Comparison of ENCODE assay signal across 6 worm cellular contexts in the genomic region with DNA sequence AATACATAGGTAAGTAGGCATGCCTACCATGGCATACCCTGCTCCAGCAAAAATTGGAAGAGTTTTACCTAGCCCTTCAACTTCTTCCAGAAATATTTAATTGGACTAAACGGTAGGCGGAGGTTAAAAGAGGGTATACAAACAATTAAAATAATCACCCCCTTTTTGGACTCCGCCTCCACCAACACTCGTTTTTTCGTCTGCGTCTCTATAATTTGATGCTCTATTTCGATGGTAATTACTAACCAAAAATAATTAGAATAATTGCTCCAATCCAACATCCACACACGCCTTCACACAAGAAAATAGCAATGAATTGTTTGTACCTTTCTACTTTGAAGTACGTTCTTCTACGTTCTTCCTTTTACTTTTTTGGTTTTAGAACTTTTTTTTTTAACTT.
TF ChIP-seq lines count a peak whose summit lies in the region.

No protein-coding gene starts in this region.

TF ChIP-seq in whole organism, L1 larva, 84 proteins besides CTCF, POLR2A, EP300 and RAD21 (continues in another document):
- TF ChIP-seq C16A3.4 (tag; optimal IDR thresholded peaks at IDR 0.05; lab: Kevin White, UChicago) (no peak), dpl-1 (GFP tag; optimal IDR thresholded peaks at IDR 0.05; lab: Kevin White, UChicago) (no peak), sptf-1 (tag; optimal IDR thresholded peaks at IDR 0.05; lab: Kevin White, UChicago) (no peak), fos-1 (tag; optimal IDR thresholded peaks at IDR 0.05; lab: Kevin White, UChicago) (no peak), ceh-82 (tag; optimal IDR thresholded peaks at IDR 0.05; lab: Kevin White, UChicago) (peak in 1 of 3 experiments; percentile 5), fkh-8 (tag; optimal IDR thresholded peaks at IDR 0.05; lab: Kevin White, UChicago) (no peak), lsy-2 (tag; optimal IDR thresholded peaks at IDR 0.05; lab: Kevin White, UChicago) (peak in 1 of 2 experiments; percentile 31), nhr-12 (tag; optimal IDR thresholded peaks at IDR 0.05; lab: Kevin White, UChicago) (no peak), isw-1 (GFP tag; IDR thresholded peaks at IDR 0.05; lab: Robert Waterston, UW) (no peak), vab-15 (tag; optimal IDR thresholded peaks at IDR 0.05; lab: Kevin White, UChicago) (no peak), ceh-8 (GFP tag; optimal IDR thresholded peaks at IDR 0.05; lab: Kevin White, UChicago) (peak; percentile 8), tlp-1 (tag; optimal IDR thresholded peaks at IDR 0.05; lab: Kevin White, UChicago) (no peak), ztf-11 (tag; optimal IDR thresholded peaks at IDR 0.05; lab: Kevin White, UChicago) (no peak), lin-14 (GFP tag; optimal IDR thresholded peaks at IDR 0.05; lab: Kevin White, UChicago) (peak; percentile 47), grh-1 (GFP tag; IDR thresholded peaks at IDR 0.05; lab: Robert Waterston, UW) (peak; percentile 26; the same call in 1 of the 2 replicates)

TF ChIP-seq in whole organism, L2 larva, 48 proteins besides CTCF, POLR2A, EP300 and RAD21:
- TF ChIP-seq nhr-10 (tag; optimal IDR thresholded peaks at IDR 0.05; lab: Kevin White, UChicago) (no peak), lsy-2 (tag; optimal IDR thresholded peaks at IDR 0.05; lab: Kevin White, UChicago) (peak in 1 of 2 experiments; percentile 32), unc-55 (GFP tag; optimal IDR thresholded peaks at IDR 0.05; lab: Kevin White, UChicago) (no peak), gmeb-1 (tag; optimal IDR thresholded peaks at IDR 0.05; lab: Kevin White, UChicago) (no peak), unc-39 (tag; optimal IDR thresholded peaks at IDR 0.05; lab: Kevin White, UChicago) (no peak), ama-1 (optimal IDR thresholded peaks at IDR 0.05; lab: Kevin White, UChicago) (no peak), mbf-1 (tag; optimal IDR thresholded peaks at IDR 0.05; lab: Kevin White, UChicago) (no peak), nhr-25 (tag; optimal IDR thresholded peaks at IDR 0.05; lab: Kevin White, UChicago) (peak; percentile 30), elt-1 (tag; optimal IDR thresholded peaks at IDR 0.05; lab: Kevin White, UChicago) (no peak), lin-13 (GFP tag; optimal IDR thresholded peaks at IDR 0.05; lab: Kevin White, UChicago) (no peak), nhr-129 (tag; optimal IDR thresholded peaks at IDR 0.05; lab: Kevin White, UChicago) (no peak), R02D3.7 (tag; optimal IDR thresholded peaks at IDR 0.05; lab: Kevin White, UChicago) (no peak), mdl-1 (tag; optimal IDR thresholded peaks at IDR 0.05; lab: Kevin White, UChicago) (no peak)

TF ChIP-seq in whole organism, L3 larva, 47 proteins besides CTCF, POLR2A, EP300 and RAD21:
- no peak for TF ChIP-seq unc-62 (GFP tag; optimal IDR thresholded peaks at IDR 0.05; lab: Kevin White, UChicago)
- TF ChIP-seq R02D3.7 (tag; optimal IDR thresholded peaks at IDR 0.05; lab: Kevin White, UChicago), result no peak
- TF ChIP-seq nfya-1 (tag; optimal IDR thresholded peaks at IDR 0.05; lab: Kevin White, UChicago; ENCODE audit: insufficient read depth), result peak; percentile 7
- no peak for TF ChIP-seq lin-15B (tag; optimal IDR thresholded peaks at IDR 0.05; lab: Kevin White, UChicago)
- no peak for TF ChIP-seq zag-1 (tag; optimal IDR thresholded peaks at IDR 0.05; lab: Kevin White, UChicago)
- no peak for TF ChIP-seq daf-12 (tag; optimal IDR thresholded peaks at IDR 0.05; lab: Kevin White, UChicago)
- TF ChIP-seq nhr-23 (tag; optimal IDR thresholded peaks at IDR 0.05; lab: Kevin White, UChicago), result peak; percentile 16
TF ChIP-seq in whole organism, L3 larva: peak in this region for 2.

TF ChIP-seq in whole organism, L4 larva, 104 proteins besides CTCF, POLR2A, EP300 and RAD21:
- no peak for TF ChIP-seq lin-1 (GFP tag; IDR thresholded peaks at IDR 0.05; lab: Robert Waterston, UW)
- TF ChIP-seq skn-1 (tag; optimal IDR thresholded peaks at IDR 0.05; lab: Kevin White, UChicago), result no peak
- no peak for TF ChIP-seq nhr-77 (tag; optimal IDR thresholded peaks at IDR 0.05; lab: Kevin White, UChicago)
- peak; percentile 61 for TF ChIP-seq aha-1 (tag; lab: Kevin White, UChicago)
- TF ChIP-seq D1046.2 (GFP tag; IDR thresholded peaks at IDR 0.05; lab: Robert Waterston, UW), result no peak
- TF ChIP-seq mxl-3 (GFP tag; optimal IDR thresholded peaks at IDR 0.05; lab: Kevin White, UChicago), result no peak
- TF ChIP-seq egl-27 (tag; optimal IDR thresholded peaks at IDR 0.05; lab: Kevin White, UChicago), result no peak
TF ChIP-seq in whole organism, L4 larva: peak in this region for 1.

TF ChIP-seq in whole organism, late embryonic, 69 proteins besides CTCF, POLR2A, EP300 and RAD21:
- TF ChIP-seq ceh-31 (tag; optimal IDR thresholded peaks at IDR 0.05; lab: Kevin White, UChicago), result peak; percentile 66
- no peak for TF ChIP-seq ceh-19 (GFP tag; optimal IDR thresholded peaks at IDR 0.05; lab: Kevin White, UChicago)
- TF ChIP-seq unc-86 (tag; optimal IDR thresholded peaks at IDR 0.05; lab: Kevin White, UChicago), result no peak
- no peak for TF ChIP-seq tbx-7 (tag; optimal IDR thresholded peaks at IDR 0.05; lab: Kevin White, UChicago)
- TF ChIP-seq ahr-1 (tag; optimal IDR thresholded peaks at IDR 0.05; lab: Kevin White, UChicago), result no peak

TF ChIP-seq in whole organism, mixed stage, embryonic, 35 proteins besides CTCF, POLR2A, EP300 and RAD21:
- TF ChIP-seq ham-2 (GFP tag; optimal IDR thresholded peaks at IDR 0.05; lab: Kevin White, UChicago) (no peak), ceh-43 (GFP tag; optimal IDR thresholded peaks at IDR 0.05; lab: Kevin White, UChicago) (peak; percentile 99), mls-2 (tag; optimal IDR thresholded peaks at IDR 0.05; lab: Kevin White, UChicago) (peak; percentile 30)

Comparison
In these comparisons a context has a peak if more than half of its experiments do, and no peak if none do; other contexts are left out.
1. Of the 29 proteins assayed by ChIP-seq in both whole organism, L4 larva and whole organism, L1 larva: peak only in whole organism, L4 larva: aha-1; only in whole organism, L1 larva: none; in both: none; in neither: 26; mixed calls (peak in some experiments, not most) for 2.